Worm (Caenorhabditis elegans) whole organism, L4/young adult: Measurements from ENCODE around the gene trpp-6.

Experiments
- dao-5 ChIP-seq: sonication (generic microtip); optimal IDR thresholded peaks from 2 replicates; lab custom pipeline; 2016; ENCODE audit warnings: missing genotype, missing genetic modification characterization, moderate library complexity, missing compliant biosample characterization
- him-1 ChIP-seq: sonication (generic microtip); optimal IDR thresholded peaks from 2 replicates; lab custom pipeline; 2016; ENCODE audit warnings: missing genotype, missing genetic modification reagents, missing genetic modification characterization, missing compliant biosample characterization

DNA sequence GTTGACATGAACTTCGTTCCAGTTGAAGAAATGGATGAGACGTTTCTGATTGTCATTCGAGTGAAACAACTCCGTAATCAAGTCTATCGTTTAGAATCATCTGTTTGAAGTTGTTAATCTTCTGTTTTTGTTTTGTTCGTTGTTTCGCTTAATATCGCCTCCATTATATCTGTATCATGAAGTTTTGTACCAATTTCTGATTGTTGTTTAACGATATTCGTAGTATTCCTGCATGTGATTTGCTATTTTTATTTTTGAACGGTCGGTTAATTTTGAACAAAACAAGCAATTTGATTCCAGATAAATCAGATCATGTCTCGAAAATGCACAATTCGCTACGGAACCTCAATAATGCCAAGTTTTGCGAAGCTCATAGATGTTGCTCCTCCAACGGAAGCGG is 9.1 kb upstream of the trpp-6 start, which contains the start of gene C27H6.9:
- no peak for TF ChIP-seq dao-5 (tag; lab: Kevin White, UChicago)
- TF ChIP-seq him-1 (tag; lab: Kevin White, UChicago) = no peak
